Fruit fly (Drosophila melanogaster) whole organism, embryonic: ENCODE data around the gene CG5196.

Experiments used
- Abd-B ChIP-seq: fragments of 200-800 bp; sonication (Bioruptor generic); optimal IDR thresholded peaks from 2 replicates; lab custom pipeline; 2018; ENCODE audit warnings: missing biosample characterization, mild to moderate bottlenecking, missing genetic modification characterization, moderate library complexity
- BEAF-32 ChIP-seq: fragments of 200-800 bp; sonication (Bioruptor generic); optimal IDR thresholded peaks from 3 replicates; lab custom pipeline; 2017; ENCODE audit warnings: missing biosample characterization, missing genetic modification characterization, mild to moderate bottlenecking, moderate library complexity, missing genetic modification reagents
- CG10366 ChIP-seq: fragments of 200-800 bp; sonication (Bioruptor generic); IDR thresholded peaks from 2 replicates; pipeline ENCODE4 v1.3.6; 2022; ENCODE audit warnings: missing biosample characterization, missing genetic modification characterization
- CG13287 ChIP-seq: fragments of 200-800 bp; sonication (Bioruptor generic); IDR thresholded peaks from 2 replicates; pipeline ENCODE4 v1.3.6; 2022; ENCODE audit warnings: missing biosample characterization, missing genetic modification characterization; ENCODE audit not compliant: partially characterized antibody
- CG1603 ChIP-seq: fragments of 200-800 bp; sonication (Bioruptor generic); optimal IDR thresholded peaks from 2 replicates; lab custom pipeline; 2019; ENCODE audit warnings: missing biosample characterization, mild to moderate bottlenecking, missing genetic modification characterization, moderate library complexity
- CG16813 ChIP-seq: fragments of 200-800 bp; sonication (Bioruptor generic); IDR thresholded peaks from 3 replicates; pipeline ENCODE4 v1.3.6; 2022; ENCODE audit warnings: missing biosample characterization, missing genetic modification characterization; ENCODE audit not compliant: partially characterized antibody
- CG17802 ChIP-seq: fragments of 200-800 bp; sonication (Bioruptor generic); optimal IDR thresholded peaks from 2 replicates; lab custom pipeline; 2018; ENCODE audit warnings: missing biosample characterization, mild to moderate bottlenecking, missing genetic modification characterization, moderate library complexity
- CG2889 ChIP-seq: fragments of 200-800 bp; sonication (Bioruptor generic); IDR thresholded peaks from 3 replicates; pipeline ENCODE4 v1.3.6; 2022; ENCODE audit warnings: missing biosample characterization, missing genetic modification characterization
- CG30020 ChIP-seq: fragments of 200-800 bp; optimal IDR thresholded peaks from 2 replicates; lab custom pipeline; 2019; ENCODE audit warnings: missing biosample characterization, mild to moderate bottlenecking, missing genetic modification characterization, moderate library complexity
- CG34224 ChIP-seq: fragments of 200-800 bp; sonication (Bioruptor generic); IDR thresholded peaks from 3 replicates; pipeline ENCODE4 v1.3.6; 2022; ENCODE audit warnings: missing biosample characterization, missing genetic modification characterization; ENCODE audit not compliant: partially characterized antibody
- CG4707 ChIP-seq: fragments of 200-800 bp; sonication (Bioruptor generic); optimal IDR thresholded peaks from 2 replicates; lab custom pipeline; 2018; ENCODE audit warnings: missing biosample characterization, mild to moderate bottlenecking, missing genetic modification characterization, moderate library complexity
- CG4820 ChIP-seq: fragments of 200-800 bp; sonication (Bioruptor generic); optimal IDR thresholded peaks from 3 replicates; lab custom pipeline; 2016; ENCODE audit warnings: missing biosample characterization, missing genetic modification characterization
- CG7745 ChIP-seq: fragments of 200-800 bp; sonication (Bioruptor generic); optimal IDR thresholded peaks from 2 replicates; lab custom pipeline; 2018; ENCODE audit warnings: missing biosample characterization, mild to moderate bottlenecking, missing genetic modification characterization, moderate library complexity
- CG8924 ChIP-seq: fragments of 200-800 bp; optimal IDR thresholded peaks from 3 replicates; lab custom pipeline; 2019; ENCODE audit warnings: missing biosample characterization, mild to moderate bottlenecking, missing genetic modification characterization, moderate library complexity
- CG9797 ChIP-seq: fragments of 200-800 bp; sonication (Bioruptor generic); optimal IDR thresholded peaks from 3 replicates; lab custom pipeline; 2018; ENCODE audit warnings: missing biosample characterization, mild to moderate bottlenecking, missing genetic modification characterization
- CG9876 ChIP-seq: fragments of 200-800 bp; sonication (Bioruptor generic); optimal IDR thresholded peaks from 2 replicates; lab custom pipeline; 2016; ENCODE audit warnings: missing biosample characterization, missing genetic modification characterization
- Dll ChIP-seq: fragments of 200-800 bp; sonication (Bioruptor generic); IDR thresholded peaks from 4 replicates; pipeline ENCODE4 v1.3.6; 2022; ENCODE audit warnings: missing biosample characterization, missing genetic modification characterization; ENCODE audit not compliant: partially characterized antibody
- Dref ChIP-seq: fragments of 200-800 bp; sonication (Bioruptor generic); IDR thresholded peaks from 2 replicates; pipeline ENCODE4 v1.3.6; 2022; ENCODE audit warnings: missing biosample characterization, missing genetic modification characterization
- E2f2 ChIP-seq: fragments of 200-800 bp; sonication (Bioruptor generic); IDR thresholded peaks from 2 replicates; pipeline ENCODE4 v1.3.6; 2022; ENCODE audit warnings: missing biosample characterization, missing genetic modification characterization
- ERR ChIP-seq: fragments of 200-800 bp; sonication (Bioruptor generic); optimal IDR thresholded peaks from 2 replicates; lab custom pipeline; 2016; ENCODE audit warnings: missing biosample characterization, missing genetic modification characterization
- HmgZ ChIP-seq: fragments of 200-800 bp; sonication (Bioruptor generic); optimal IDR thresholded peaks from 2 replicates; lab custom pipeline; 2018; ENCODE audit warnings: missing biosample characterization, mild to moderate bottlenecking, missing genetic modification characterization
- Lim3 ChIP-seq: fragments of 200-800 bp; sonication (Bioruptor generic); IDR thresholded peaks from 2 replicates; pipeline ENCODE4 v1.3.6; 2022; ENCODE audit warnings: missing biosample characterization, missing genetic modification characterization
- Mad ChIP-seq: fragments of 200-800 bp; sonication (Bioruptor generic); optimal IDR thresholded peaks from 2 replicates; lab custom pipeline; 2016; ENCODE audit warnings: missing biosample characterization, missing genetic modification characterization
- Max ChIP-seq: fragments of 200-800 bp; sonication (Bioruptor generic); optimal IDR thresholded peaks from 2 replicates; lab custom pipeline; 2016; ENCODE audit warnings: missing biosample characterization, mild to moderate bottlenecking, missing genetic modification characterization
- Scr ChIP-seq: fragments of 200-800 bp; sonication (Bioruptor generic); IDR thresholded peaks from 2 replicates; pipeline ENCODE4 v1.3.6; 2022; ENCODE audit warnings: missing biosample characterization, missing genetic modification characterization; ENCODE audit not compliant: partially characterized antibody
- Six4 ChIP-seq: fragments of 200-800 bp; sonication (Bioruptor generic); optimal IDR thresholded peaks from 2 replicates; lab custom pipeline; 2016; ENCODE audit warnings: missing biosample characterization, missing genetic modification characterization
- Sry-δ ChIP-seq: fragments of 200-800 bp; sonication (Bioruptor generic); optimal IDR thresholded peaks from 2 replicates; lab custom pipeline; 2016; ENCODE audit warnings: missing biosample characterization, missing genetic modification characterization
- Taf1 ChIP-seq: fragments of 200-800 bp; sonication (Bioruptor generic); IDR thresholded peaks from 2 replicates; pipeline ENCODE4 v1.3.6; 2022; ENCODE audit warnings: missing biosample characterization, missing genetic modification characterization
- Vsx1 ChIP-seq: fragments of 200-800 bp; sonication (Bioruptor generic); optimal IDR thresholded peaks from 2 replicates; lab custom pipeline; 2017; ENCODE audit warnings: missing biosample characterization, mild to moderate bottlenecking, missing genetic modification characterization, missing genetic modification reagents
- bigmax ChIP-seq: fragments of 200-800 bp; sonication (Bioruptor generic); optimal IDR thresholded peaks from 2 replicates; lab custom pipeline; 2018; ENCODE audit warnings: missing biosample characterization, mild to moderate bottlenecking, missing genetic modification characterization
- cas ChIP-seq: fragments of 200-800 bp; sonication (Bioruptor generic); IDR thresholded peaks from 2 replicates; pipeline ENCODE4 v1.3.6; 2022; ENCODE audit warnings: missing biosample characterization, missing genetic modification characterization
- chif ChIP-seq, 2 experiments: fragments of 200-800 bp; sonication (Bioruptor generic); optimal IDR thresholded peaks; 3 replicates each; lab custom pipeline; 2016; ENCODE audit warnings: missing biosample characterization in 2 of 2, missing genetic modification characterization in 2 of 2
- chinmo ChIP-seq: fragments of 200-800 bp; sonication (Bioruptor generic); IDR thresholded peaks from 4 replicates; pipeline ENCODE4 v1.3.6; 2022; ENCODE audit warnings: missing biosample characterization, missing genetic modification characterization; ENCODE audit not compliant: partially characterized antibody
- crp ChIP-seq, 2 experiments: fragments of 200-800 bp; sonication (Bioruptor generic); optimal IDR thresholded peaks; 2 replicates in 1 of 2; 3 replicates in 1 of 2; lab custom pipeline; 2017; ENCODE audit warnings: missing biosample characterization in 2 of 2, missing genetic modification characterization in 2 of 2, mild to moderate bottlenecking in 1 of 2, moderate library complexity in 1 of 2
- dpn ChIP-seq, 2 experiments: fragments of 200-800 bp; sonication (Bioruptor generic); optimal IDR thresholded peaks; 3 replicates each; lab custom pipeline; 2016; ENCODE audit warnings: missing biosample characterization in 2 of 2, missing genetic modification characterization in 2 of 2
- gce ChIP-seq: fragments of 200-800 bp; sonication (Bioruptor generic); IDR thresholded peaks from 3 replicates; pipeline ENCODE4 v1.3.6; 2022; ENCODE audit warnings: missing biosample characterization, missing genetic modification characterization
- gem ChIP-seq: fragments of 200-800 bp; sonication (Bioruptor generic); optimal IDR thresholded peaks from 2 replicates; lab custom pipeline; 2019; ENCODE audit warnings: missing biosample characterization, mild to moderate bottlenecking, missing genetic modification characterization, moderate library complexity
- jumu ChIP-seq: fragments of 200-800 bp; sonication (Bioruptor generic); optimal IDR thresholded peaks from 3 replicates; lab custom pipeline; 2016; ENCODE audit warnings: missing biosample characterization, missing genetic modification characterization
- kni ChIP-seq: fragments of 200-800 bp; sonication (Bioruptor generic); optimal IDR thresholded peaks from 3 replicates; lab custom pipeline; 2017; ENCODE audit warnings: mild to moderate bottlenecking, missing biosample characterization, missing genetic modification reagents, missing genetic modification characterization
- lmd ChIP-seq: fragments of 200-800 bp; sonication (Bioruptor generic); IDR thresholded peaks from 2 replicates; pipeline ENCODE4 v1.3.6; 2022; ENCODE audit warnings: missing biosample characterization, missing genetic modification characterization
- mld ChIP-seq: fragments of 200-800 bp; sonication (Bioruptor generic); IDR thresholded peaks from 3 replicates; pipeline ENCODE4 v1.3.6; 2022; ENCODE audit warnings: missing biosample characterization, missing genetic modification characterization; ENCODE audit not compliant: partially characterized antibody
- sens-2 ChIP-seq: fragments of 200-800 bp; sonication (Bioruptor generic); IDR thresholded peaks from 2 replicates; pipeline ENCODE4 v1.3.6; 2022; ENCODE audit warnings: missing biosample characterization, missing genetic modification characterization
- sna ChIP-seq: fragments of 200-800 bp; sonication (Bioruptor generic); IDR thresholded peaks from 2 replicates; pipeline ENCODE4 v1.3.6; 2022; ENCODE audit warnings: missing biosample characterization, missing genetic modification characterization; ENCODE audit not compliant: partially characterized antibody
- sqz ChIP-seq: fragments of 200-800 bp; sonication (Bioruptor generic); optimal IDR thresholded peaks from 3 replicates; lab custom pipeline; 2018; ENCODE audit warnings: missing biosample characterization, mild to moderate bottlenecking, missing genetic modification characterization
- trem ChIP-seq: fragments of 200-800 bp; optimal IDR thresholded peaks from 3 replicates; lab custom pipeline; 2019; ENCODE audit warnings: missing biosample characterization, mild to moderate bottlenecking, missing genetic modification characterization, moderate library complexity
- tup ChIP-seq: fragments of 200-800 bp; sonication (Bioruptor generic); optimal IDR thresholded peaks from 2 replicates; lab custom pipeline; 2016; ENCODE audit warnings: missing biosample characterization, mild to moderate bottlenecking, missing genetic modification characterization, moderate library complexity
- unc-4 ChIP-seq: fragments of 200-800 bp; sonication (Bioruptor generic); IDR thresholded peaks from 2 replicates; pipeline ENCODE4 v1.3.6; 2022; ENCODE audit warnings: missing biosample characterization, missing genetic modification characterization; ENCODE audit not compliant: partially characterized antibody
- zf30C ChIP-seq: fragments of 200-800 bp; sonication (Bioruptor generic); optimal IDR thresholded peaks from 3 replicates; lab custom pipeline; 2018; ENCODE audit warnings: missing biosample characterization, mild to moderate bottlenecking, missing genetic modification characterization

The CG5196 gene

DNA sequence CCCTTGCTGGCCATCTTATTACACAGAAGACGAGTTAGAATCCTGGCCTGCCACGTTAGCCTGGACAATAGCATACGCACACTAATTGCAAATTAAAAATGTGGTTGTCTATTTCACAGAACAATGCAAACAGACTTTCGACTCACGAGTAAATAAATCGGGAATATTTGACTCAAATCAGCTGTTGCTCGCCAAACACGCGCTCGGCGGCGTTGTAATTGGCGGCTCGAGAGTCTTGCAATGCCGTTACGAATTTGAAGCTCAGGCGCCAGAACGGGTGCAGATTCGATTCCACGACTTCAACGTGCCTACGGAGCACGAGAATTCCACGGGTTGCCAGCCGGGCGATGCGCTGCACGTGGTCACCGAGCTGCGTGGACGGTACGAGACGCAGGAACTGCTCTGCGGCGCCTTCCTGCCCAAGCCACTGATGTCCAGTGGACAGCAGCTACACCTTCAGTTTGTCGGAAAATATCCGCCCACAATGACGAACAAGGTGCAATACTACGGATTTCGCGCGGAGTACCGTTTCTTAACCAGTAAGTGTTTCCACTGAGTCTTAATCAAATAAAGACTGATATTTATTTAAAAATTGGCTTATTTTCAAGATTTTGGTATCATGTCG is 6.3 kb upstream of the CG5196 start, which contains the start of gene DNAlig3 (continued):
- TF ChIP-seq Abd-B (GFP tag; lab: Kevin White, UChicago) (no peak), Dref (GFP tag; lab: Robert Waterston, UW) (peak; percentile 40; the same call in 1 of the 2 replicates), CG9876 (GFP tag; lab: Kevin White, UChicago) (no peak), Vsx1 (GFP tag; lab: Kevin White, UChicago) (no peak), CG9797 (GFP tag; lab: Kevin White, UChicago) (peak; percentile 17), BEAF-32 (GFP tag; lab: Kevin White, UChicago) (peak; percentile 68), Sry-δ (GFP tag; lab: Kevin White, UChicago) (peak; percentile 22), Mad (GFP tag; lab: Kevin White, UChicago) (no peak), mld (no peak), CG7745 (tag; lab: Kevin White, UChicago) (no peak), sna (GFP tag; lab: Robert Waterston, UW) (peak; percentile 62), trem (peak; percentile 23), bigmax (peak; percentile 8), crp (GFP tag; optimal IDR thresholded peaks at IDR 0.05; lab: Kevin White, UChicago) (peak; percentile 33 to 93), gem (tag; lab: Kevin White, UChicago) (no peak), Scr (GFP tag; lab: Robert Waterston, UW) (peak; percentile 60), chinmo (0 out of 4 replicates have a peak, but pooled peaks have one; percentile 27), Lim3 (GFP tag; lab: Robert Waterston, UW) (no peak), cas (GFP tag; lab: Robert Waterston, UW) (no peak), CG13287 (GFP tag; lab: Robert Waterston, UW) (peak; percentile 73), jumu (GFP tag; lab: Kevin White, UChicago) (no peak), CG16813 (GFP tag; lab: Robert Waterston, UW) (peak; percentile 45; the same call in 1 of the 3 replicates), kni (GFP tag; lab: Kevin White, UChicago) (peak; percentile 44), CG34224 (GFP tag; lab: Robert Waterston, UW) (peak; percentile 57), E2f2 (GFP tag; lab: Robert Waterston, UW) (peak; percentile 89), Dll (GFP tag; lab: Robert Waterston, UW) (peak; percentile 73)

dm6 chr3R:12402935-12403334 is 5.2 kb upstream of the CG5196 start:
- TF ChIP-seq CG30020 (tag; lab: Kevin White, UChicago) (peak; percentile 90), ERR (GFP tag; lab: Kevin White, UChicago) (peak; percentile 92), Max (GFP tag; lab: Kevin White, UChicago) (peak; percentile 100), CG4707 (peak; percentile 94), dpn (GFP tag; optimal IDR thresholded peaks at IDR 0.05; lab: Kevin White, UChicago) (peak; percentile 94), Six4 (GFP tag; lab: Kevin White, UChicago) (peak; percentile 99), kni (GFP tag; lab: Kevin White, UChicago) (peak; percentile 99), unc-4 (GFP tag; lab: Robert Waterston, UW) (no peak), CG10366 (peak; percentile 95), tup (peak; percentile 92), gce (GFP tag; lab: Robert Waterston, UW) (peak; percentile 97), CG8924 (tag; lab: Kevin White, UChicago) (peak; percentile 99), HmgZ (tag; lab: Kevin White, UChicago) (peak; percentile 98), Taf1 (peak; percentile 92), CG2889 (GFP tag; lab: Robert Waterston, UW) (peak; percentile 86), CG1603 (tag; lab: Kevin White, UChicago) (peak; percentile 97), CG4820 (GFP tag; lab: Kevin White, UChicago) (peak; percentile 100), CG17802 (tag; lab: Kevin White, UChicago) (peak; percentile 89), lmd (GFP tag; lab: Robert Waterston, UW) (peak; percentile 94), chif (GFP tag; optimal IDR thresholded peaks at IDR 0.05; lab: Kevin White, UChicago) (peak; percentile 95 to 99), sqz (GFP tag; lab: Kevin White, UChicago) (peak; percentile 99), sens-2 (GFP tag; lab: Robert Waterston, UW) (peak; percentile 97), zf30C (GFP tag; lab: Kevin White, UChicago) (peak; percentile 39)
